Worm (Caenorhabditis elegans): Measurements from ENCODE around the gene oac-3.

oac-3 gene

DNA sequence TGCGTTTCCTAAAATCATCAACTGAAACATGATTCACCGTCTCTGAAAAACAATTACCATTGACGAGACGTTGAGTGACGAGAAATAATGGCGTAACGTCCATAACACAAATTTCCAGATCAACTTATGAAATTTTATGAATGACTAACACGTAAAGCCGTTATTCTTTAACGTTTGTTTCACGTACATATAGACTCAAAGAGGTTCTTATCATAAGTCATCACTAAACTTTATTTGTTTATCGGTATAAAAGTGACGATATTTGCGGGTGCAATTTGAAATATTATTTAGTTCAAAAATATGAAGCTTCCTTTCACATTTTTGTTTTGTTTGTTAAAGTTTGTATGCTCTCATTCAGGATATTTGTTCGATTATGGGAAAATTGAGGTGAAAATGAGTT lies at the start of gene oac-3:
oac-3 (plus strand) TSS at position 301 of the 400 bp plus-strand sequence.
- TF ChIP-seq ttx-3 (tag; optimal IDR thresholded peaks at IDR 0.05) (no peak), ref-2 (tag; optimal IDR thresholded peaks at IDR 0.05) (no peak), ceh-48 (tag; optimal IDR thresholded peaks at IDR 0.05) (no peak), zip-5 (tag; optimal IDR thresholded peaks at IDR 0.05) (no peak), madf-2 (tag; optimal IDR thresholded peaks at IDR 0.05) (no peak), K02D7.2 (tag; optimal IDR thresholded peaks at IDR 0.05) (no peak), ztf-16 (tag; optimal IDR thresholded peaks at IDR 0.05) (no peak), rnt-1 (tag; optimal IDR thresholded peaks at IDR 0.05) (no peak), mec-3 (tag; optimal IDR thresholded peaks at IDR 0.05; ENCODE audit: borderline replicate concordance) (no peak), ceh-24 (tag; optimal IDR thresholded peaks at IDR 0.05) (no peak), pha-4 (tag; optimal IDR thresholded peaks at IDR 0.05) (no peak), ceh-2 (tag; optimal IDR thresholded peaks at IDR 0.05) (no peak), ceh-9 (tag; optimal IDR thresholded peaks at IDR 0.05) (no peak), unc-55 (GFP tag; optimal IDR thresholded peaks at IDR 0.05) (no peak), Y22D7AL.16 (tag; optimal IDR thresholded peaks at IDR 0.05) (no peak), lim-6 (tag; optimal IDR thresholded peaks at IDR 0.05) (no peak), ceh-6 (GFP tag; optimal IDR thresholded peaks at IDR 0.05) (no peak), syd-9 (tag; optimal IDR thresholded peaks at IDR 0.05) (no peak), ceh-22 (tag; optimal IDR thresholded peaks at IDR 0.05) (no peak), elt-2 (tag; optimal IDR thresholded peaks at IDR 0.05) (no peak)

DNA sequence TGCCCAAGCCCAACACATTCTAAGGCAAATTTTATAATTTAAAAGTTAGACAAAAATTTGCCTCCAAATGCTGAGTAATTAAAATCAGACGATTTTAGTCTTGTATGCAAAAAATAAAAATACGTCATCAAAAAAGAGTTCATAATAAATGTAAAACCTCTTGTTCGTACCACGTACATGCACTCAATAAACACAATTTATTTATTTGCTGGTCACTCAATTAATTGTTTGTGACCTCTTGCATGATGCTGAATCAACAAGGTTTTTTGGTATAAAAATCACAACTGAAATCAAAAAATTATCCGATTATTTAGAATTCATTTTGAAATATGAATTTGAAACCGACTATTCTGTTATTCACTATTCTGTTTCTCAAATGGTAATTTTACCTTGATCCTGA lies 49.1 kb upstream of the oac-3 start, which contains the start of gene hpx-2:
hpx-2 (plus strand) TSS at position 301 of the 400 bp plus-strand sequence.
- TF ChIP-seq hlh-13 (GFP tag; optimal IDR thresholded peaks at IDR 0.05) (no peak), Y22D7AL.16 (tag; optimal IDR thresholded peaks at IDR 0.05) (no peak), unc-3 (GFP tag; conservative IDR thresholded peaks at IDR 0.05) (no peak), unc-3 (tag; optimal IDR thresholded peaks at IDR 0.05) (no peak), ceh-18 (tag; optimal IDR thresholded peaks at IDR 0.05) (no peak)

DNA sequence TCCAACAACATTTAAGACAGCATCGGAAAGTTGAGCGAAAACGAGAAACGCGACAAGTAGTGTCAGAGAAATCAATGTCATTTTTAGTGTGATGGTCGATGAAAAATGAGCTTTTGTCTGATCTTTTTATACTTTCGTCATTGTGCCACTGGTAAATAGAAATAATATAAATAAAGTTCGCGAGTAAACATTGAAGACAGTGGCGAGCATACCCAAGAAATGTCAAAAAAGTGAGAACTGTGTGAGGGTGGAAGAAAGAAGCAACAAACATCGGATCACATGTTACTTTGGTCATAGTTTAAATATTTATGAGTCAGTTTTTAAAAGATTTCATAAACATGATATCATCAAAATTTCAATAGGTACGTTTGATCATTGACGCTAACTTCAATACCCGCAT lies 45.0 kb upstream of the oac-3 start, which contains the start of gene ttr-21:
ttr-21 (minus strand) TSS at position 100 of the 400 bp plus-strand sequence.
- TF ChIP-seq C38D4.7 (GFP tag; optimal IDR thresholded peaks at IDR 0.05) = no peak
- TF ChIP-seq ceh-19 (GFP tag; optimal IDR thresholded peaks at IDR 0.05) = no peak
- TF ChIP-seq sdc-2 (tag; optimal IDR thresholded peaks at IDR 0.05) = no peak
- TF ChIP-seq hlh-13 (GFP tag; optimal IDR thresholded peaks at IDR 0.05) = no peak
- no peak for TF ChIP-seq ceh-30 (tag; optimal IDR thresholded peaks at IDR 0.05)
- TF ChIP-seq lim-6 (tag; optimal IDR thresholded peaks at IDR 0.05) = no peak
- no peak for TF ChIP-seq pag-3 (tag; optimal IDR thresholded peaks at IDR 0.05; ENCODE audit: borderline replicate concordance)
- TF ChIP-seq che-1 (tag; optimal IDR thresholded peaks at IDR 0.05) = no peak
- TF ChIP-seq madf-2 (tag; optimal IDR thresholded peaks at IDR 0.05) = no peak
- no peak for TF ChIP-seq unc-42 (tag; optimal IDR thresholded peaks at IDR 0.05)
- TF ChIP-seq lin-11 (tag; optimal IDR thresholded peaks at IDR 0.05) = no peak
- TF ChIP-seq dmd-4 (tag; optimal IDR thresholded peaks at IDR 0.05; ENCODE audit: borderline replicate concordance) = no peak
- TF ChIP-seq pax-1 (tag; optimal IDR thresholded peaks at IDR 0.05) = no peak

DNA sequence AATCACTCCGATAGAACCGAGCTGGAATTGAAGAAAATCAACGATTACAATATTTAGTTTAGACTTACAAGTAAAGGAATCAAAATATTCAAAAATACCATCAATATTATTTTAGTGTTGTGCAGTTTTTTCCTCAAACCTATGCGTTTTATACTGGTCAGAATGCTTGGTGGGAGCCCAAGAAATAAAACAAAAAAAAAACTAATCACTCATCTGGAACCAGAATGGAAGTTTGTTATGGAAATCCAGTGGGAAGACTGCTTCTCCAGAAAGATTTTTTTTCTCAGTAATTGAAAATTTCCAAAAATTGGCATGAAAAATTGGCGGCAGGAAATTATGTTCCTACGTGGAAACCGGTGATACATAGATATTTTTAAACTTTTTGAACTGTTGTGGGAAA lies 42.9 kb upstream of the oac-3 start, which contains the start of gene srx-134:
srx-134 (minus strand) TSS at position 101 of the 400 bp plus-strand sequence.
- TF ChIP-seq lin-11 (tag; optimal IDR thresholded peaks at IDR 0.05) = no peak
- TF ChIP-seq ceh-48 (tag; optimal IDR thresholded peaks at IDR 0.05) = no peak
- TF ChIP-seq syd-9 (tag; optimal IDR thresholded peaks at IDR 0.05) = no peak
- TF ChIP-seq sox-2 (GFP tag; IDR thresholded peaks at IDR 0.05) = no peak
- no peak for TF ChIP-seq eyg-1 (tag; optimal IDR thresholded peaks at IDR 0.05)
- TF ChIP-seq npax-4 (tag; optimal IDR thresholded peaks at IDR 0.05) = no peak
- TF ChIP-seq zip-5 (tag; optimal IDR thresholded peaks at IDR 0.05) = no peak
- TF ChIP-seq F13H6.1 (tag; optimal IDR thresholded peaks at IDR 0.05) = no peak
- TF ChIP-seq unc-3 (GFP tag; conservative IDR thresholded peaks at IDR 0.05) = no peak
- TF ChIP-seq unc-3 (tag; optimal IDR thresholded peaks at IDR 0.05) = no peak
- no peak for TF ChIP-seq nhr-11 (tag; optimal IDR thresholded peaks at IDR 0.05)
- TF ChIP-seq che-1 (tag; optimal IDR thresholded peaks at IDR 0.05) = no peak
- TF ChIP-seq ceh-31 (tag; optimal IDR thresholded peaks at IDR 0.05) = no peak
- no peak for TF ChIP-seq K02D7.2 (tag; optimal IDR thresholded peaks at IDR 0.05)
- TF ChIP-seq tbx-7 (tag; optimal IDR thresholded peaks at IDR 0.05) = no peak
- no peak for TF ChIP-seq ceh-34 (tag; optimal IDR thresholded peaks at IDR 0.05)
- no peak for TF ChIP-seq unc-55 (GFP tag; optimal IDR thresholded peaks at IDR 0.05)
- TF ChIP-seq ref-2 (tag; optimal IDR thresholded peaks at IDR 0.05) = no peak
- TF ChIP-seq pat-9 (tag; optimal IDR thresholded peaks at IDR 0.05) = no peak
